Fruit fly (Drosophila melanogaster) whole organism, embryonic: Measurements from ENCODE around the gene Prat2.

Experiments used
- CG2199 ChIP-seq: fragments of 200-800 bp; sonication (Bioruptor generic); IDR thresholded peaks from 3 replicates; pipeline ENCODE4 v1.3.6; 2022; ENCODE audit warnings: missing biosample characterization, missing genetic modification characterization
- zen ChIP-seq: fragments of 200-800 bp; sonication (Bioruptor generic); optimal IDR thresholded peaks from 3 replicates; lab custom pipeline; 2018; ENCODE audit warnings: missing biosample characterization, mild to moderate bottlenecking, missing genetic modification characterization, moderate library complexity

Prat2 gene

DNA sequence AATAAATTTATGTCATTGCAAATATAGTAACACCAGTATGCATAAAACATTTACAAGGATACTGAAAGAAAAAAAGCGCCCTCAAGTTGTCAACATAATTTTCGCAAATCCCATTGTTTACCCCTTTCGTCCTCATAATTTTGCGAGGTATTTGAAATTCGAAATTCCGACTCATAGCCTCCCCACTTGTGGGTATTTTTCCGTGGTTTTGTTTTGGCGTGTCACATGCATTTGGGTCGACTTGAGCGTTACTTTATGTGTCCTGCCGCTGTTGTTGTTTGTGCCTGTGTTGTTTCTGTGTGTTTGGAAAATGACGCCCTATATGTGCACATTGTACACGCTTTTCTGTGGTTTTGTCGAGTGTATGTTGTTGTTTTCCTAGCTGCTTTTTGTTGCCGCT is 50.5 kb downstream of the Prat2 start:
- TF ChIP-seq zen (tag; lab: Kevin White, UChicago) (no peak), CG2199 (GFP tag; lab: Robert Waterston, UW) (peak; percentile 93)
